Fruit fly (Drosophila melanogaster): ENCODE measurements around the gene SCAR.
A peak's percentile ranks its signal among the peaks of the same experiment; 100 is the strongest.

Gene SCAR

dm6 chr2L:10988026-10988425, 11.5 kb downstream of the SCAR start:
- TF ChIP-seq CTCF (optimal IDR thresholded peaks at IDR 0.05) (no peak), CG8478 (optimal IDR thresholded peaks at IDR 0.05) (no peak)

- TF ChIP-seq CG8478 (optimal IDR thresholded peaks at IDR 0.05), result no peak
- peak; percentile 39 to 44 for TF ChIP-seq CTCF (optimal IDR thresholded peaks at IDR 0.05)
These were observed 12.6 kb downstream of the SCAR start, which contains the start of gene TTLL4A for dm6 chr2L:10989162-10989561. Gene TTLL4A (plus strand): TSS chr2L:10989401.

- TF ChIP-seq CG8478 (optimal IDR thresholded peaks at IDR 0.05), result no peak
These were observed 25.0 kb downstream of the SCAR start, which contains the start of the genes aub and lectin-33A for dm6 chr2L:11001376-11002122. Gene aub (minus strand): TSS chr2L:11001476. Gene lectin-33A (plus strand): TSS chr2L:11002072.

dm6 chr2L:11003925-11004673, 27.5 kb downstream of the SCAR start, which contains the start of gene RpL9:
Gene RpL9 (minus strand): TSS chr2L:11004189.
- TF ChIP-seq CG8478 (optimal IDR thresholded peaks at IDR 0.05), result no peak
- TF ChIP-seq CTCF (optimal IDR thresholded peaks at IDR 0.05), result peak in 1 of 2 experiments; percentile 38

dm6 chr2L:11004674-11005045, 28.1 kb downstream of the SCAR start, which contains the start of gene Nup154:
Gene Nup154 (plus strand): TSS chr2L:11004820.
- TF ChIP-seq CG8478 (optimal IDR thresholded peaks at IDR 0.05), result no peak
- no peak for TF ChIP-seq CTCF (optimal IDR thresholded peaks at IDR 0.05)

DNA sequence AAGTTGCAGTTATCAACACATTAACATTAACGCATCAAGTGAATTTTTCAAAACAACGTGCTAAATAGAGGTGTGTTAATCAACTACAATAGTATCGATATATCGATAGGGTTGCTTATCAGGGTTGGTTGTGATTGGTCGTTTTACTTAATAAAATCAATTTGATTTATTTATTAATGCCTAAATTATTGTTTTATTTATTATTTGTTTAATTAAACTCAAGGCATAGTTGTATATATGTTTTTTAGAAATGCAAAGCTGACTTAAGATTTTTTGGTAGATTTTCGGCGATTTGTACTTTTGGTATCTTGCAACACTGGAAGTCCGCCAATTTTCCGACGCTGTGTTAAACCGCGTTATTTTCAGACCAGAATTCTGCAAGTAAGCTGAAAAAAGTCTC, 34.4 kb downstream of the SCAR start, which contains the start of the genes Art8 and dUTPase:
TSS of gene Art8 (minus strand) at position 88 of the 400 bp plus-strand sequence.
TSS of gene dUTPase (plus strand) at position 314 of the 400 bp plus-strand sequence.
- no peak for TF ChIP-seq CTCF (optimal IDR thresholded peaks at IDR 0.05)
- TF ChIP-seq CG8478 (optimal IDR thresholded peaks at IDR 0.05), result no peak

DNA sequence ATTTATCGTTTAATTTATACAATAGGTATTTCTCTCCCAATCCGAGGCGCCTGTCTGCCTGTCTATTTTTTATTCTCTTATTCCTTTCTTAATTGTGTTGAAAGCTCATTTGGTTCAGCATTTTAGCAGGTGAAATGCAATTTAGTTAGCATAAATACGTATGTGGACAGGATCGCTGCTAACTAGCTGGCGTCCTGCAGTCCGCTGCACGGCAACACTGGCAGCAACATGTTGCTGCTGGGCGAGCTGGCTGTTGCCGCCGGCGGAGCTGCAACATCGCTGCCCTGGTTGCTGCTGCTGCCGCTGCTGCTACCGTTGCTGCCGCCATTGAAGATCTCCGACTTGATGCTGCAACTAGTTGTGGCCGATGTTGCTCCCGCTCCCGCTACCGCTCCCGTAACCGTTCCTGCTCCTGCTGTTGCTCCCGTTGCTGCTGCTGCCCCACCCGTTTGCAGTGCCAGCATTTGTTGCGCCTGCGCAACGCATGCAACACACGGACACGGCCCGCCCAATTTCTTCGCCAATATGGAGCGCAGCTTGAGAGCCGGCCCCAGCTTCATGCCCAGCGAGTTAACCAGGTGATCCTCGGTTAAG, 37.5 kb downstream of the SCAR start:
- TF ChIP-seq CTCF (optimal IDR thresholded peaks at IDR 0.05) (no peak), CG8478 (optimal IDR thresholded peaks at IDR 0.05) (no peak)

DNA sequence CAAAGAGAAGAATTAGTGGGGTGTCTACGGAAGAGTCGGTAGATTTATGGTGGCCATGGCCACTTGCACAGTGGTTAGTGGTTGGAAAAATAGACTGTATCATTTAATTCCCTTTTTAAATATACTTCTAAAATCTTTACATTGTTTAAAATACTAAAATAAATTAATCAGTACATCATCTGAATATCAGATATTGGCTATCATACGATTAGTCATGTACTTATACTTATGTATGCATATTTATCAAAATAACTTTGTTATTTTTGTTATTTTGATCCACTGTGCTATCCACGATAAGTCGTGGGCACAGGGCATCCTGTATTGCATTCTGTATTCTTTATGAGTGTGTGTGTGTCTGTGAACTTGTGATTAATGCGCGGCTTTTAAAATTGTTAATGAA, 38.1 kb downstream of the SCAR start:
- TF ChIP-seq CTCF (optimal IDR thresholded peaks at IDR 0.05) (no peak), CG8478 (optimal IDR thresholded peaks at IDR 0.05) (no peak)

DNA sequence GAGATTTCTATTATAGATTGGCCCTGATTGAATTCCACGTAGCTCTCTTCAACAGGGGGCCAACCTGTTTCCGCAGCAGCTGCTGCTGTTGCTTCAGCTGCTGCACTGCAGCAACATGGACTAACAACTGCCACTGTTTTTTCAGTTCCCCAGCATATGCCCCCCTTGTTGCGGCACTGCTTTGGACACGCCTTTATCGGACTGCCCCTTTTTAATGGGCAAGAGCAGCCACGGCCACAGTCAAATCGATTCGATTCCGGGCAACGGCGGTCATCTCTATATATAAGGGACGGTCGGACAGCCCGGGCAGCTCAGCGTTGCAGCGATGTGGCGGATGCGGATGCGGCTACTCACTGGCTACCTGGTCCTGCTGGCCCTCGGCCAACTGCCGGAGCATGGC, 38.7 kb downstream of the SCAR start, which contains the start of gene Acp32CD:
TSS of gene Acp32CD (plus strand) at position 301 of the 400 bp plus-strand sequence.
- TF ChIP-seq CTCF (optimal IDR thresholded peaks at IDR 0.05) (no peak), CG8478 (optimal IDR thresholded peaks at IDR 0.05) (no peak)

DNA sequence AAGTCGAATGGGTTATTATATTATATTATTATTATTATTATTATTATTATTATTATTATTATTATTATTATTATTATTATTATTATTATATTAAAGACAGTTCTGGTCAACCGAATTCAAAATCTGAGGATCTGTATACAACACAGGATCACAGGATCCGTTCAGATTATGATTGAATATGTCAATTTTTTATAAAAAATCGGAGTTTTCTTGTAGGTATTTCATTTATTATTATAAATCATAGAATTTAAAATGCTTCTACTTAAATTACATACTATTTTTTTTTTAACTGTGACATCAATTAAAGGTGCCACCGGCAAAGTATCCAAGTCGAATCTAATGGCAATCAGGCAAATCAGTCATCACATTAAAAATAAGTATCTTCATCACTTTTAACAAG, 40.1 kb downstream of the SCAR start, which contains the start of gene CG14913:
TSS of gene CG14913 (plus strand) at position 301 of the 400 bp plus-strand sequence.
- TF ChIP-seq CG8478 (optimal IDR thresholded peaks at IDR 0.05) (no peak), CTCF (optimal IDR thresholded peaks at IDR 0.05) (no peak)

DNA sequence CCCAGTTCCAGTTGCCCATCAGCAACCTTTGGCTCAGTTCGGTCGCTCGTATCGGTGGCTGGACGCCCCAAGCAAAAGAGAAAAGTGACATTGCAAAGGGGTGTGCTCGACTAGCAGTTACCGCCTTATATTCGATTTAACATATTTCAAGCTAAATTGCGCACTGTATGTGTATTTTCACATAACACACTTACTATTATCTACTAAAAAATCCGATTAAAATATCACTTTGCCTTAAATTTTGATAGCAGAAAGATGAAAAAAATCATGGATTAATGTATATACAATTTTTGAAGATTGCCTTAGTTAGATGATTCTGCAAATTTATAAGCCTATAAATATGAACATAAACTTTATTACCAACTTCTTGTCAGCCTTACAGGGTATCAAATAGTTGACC, 45.0 kb downstream of the SCAR start:
- no peak for TF ChIP-seq CTCF (optimal IDR thresholded peaks at IDR 0.05)
- no peak for TF ChIP-seq CG8478 (optimal IDR thresholded peaks at IDR 0.05)

dm6 chr2L:11022804-11023203, 46.2 kb downstream of the SCAR start:
- TF ChIP-seq CG8478 (optimal IDR thresholded peaks at IDR 0.05) (no peak), CTCF (optimal IDR thresholded peaks at IDR 0.05) (no peak)

dm6 chr2L:11023875-11024274, 47.3 kb downstream of the SCAR start:
- TF ChIP-seq CG8478 (optimal IDR thresholded peaks at IDR 0.05) (no peak), CTCF (optimal IDR thresholded peaks at IDR 0.05) (no peak)

DNA sequence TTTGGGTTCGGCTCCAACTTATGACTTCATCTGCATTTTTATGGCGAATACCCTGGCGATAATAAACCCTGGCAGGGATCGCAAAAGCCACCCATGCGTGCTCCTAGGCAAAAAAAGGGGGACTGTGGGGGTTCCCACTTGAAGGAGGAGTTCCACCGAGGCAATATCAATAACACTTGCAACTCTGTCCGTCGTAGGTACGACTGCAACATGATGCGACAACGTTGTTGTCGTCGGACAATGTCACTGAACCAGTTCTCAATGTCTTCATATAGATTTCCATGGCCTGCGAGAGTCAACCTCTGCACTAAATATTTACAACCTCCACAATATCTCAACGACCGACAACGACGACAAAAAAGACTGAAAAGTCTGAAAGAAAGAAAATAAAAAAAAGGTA, 50.6 kb downstream of the SCAR start:
- TF ChIP-seq CTCF (optimal IDR thresholded peaks at IDR 0.05) (no peak), CG8478 (optimal IDR thresholded peaks at IDR 0.05) (no peak)

DNA sequence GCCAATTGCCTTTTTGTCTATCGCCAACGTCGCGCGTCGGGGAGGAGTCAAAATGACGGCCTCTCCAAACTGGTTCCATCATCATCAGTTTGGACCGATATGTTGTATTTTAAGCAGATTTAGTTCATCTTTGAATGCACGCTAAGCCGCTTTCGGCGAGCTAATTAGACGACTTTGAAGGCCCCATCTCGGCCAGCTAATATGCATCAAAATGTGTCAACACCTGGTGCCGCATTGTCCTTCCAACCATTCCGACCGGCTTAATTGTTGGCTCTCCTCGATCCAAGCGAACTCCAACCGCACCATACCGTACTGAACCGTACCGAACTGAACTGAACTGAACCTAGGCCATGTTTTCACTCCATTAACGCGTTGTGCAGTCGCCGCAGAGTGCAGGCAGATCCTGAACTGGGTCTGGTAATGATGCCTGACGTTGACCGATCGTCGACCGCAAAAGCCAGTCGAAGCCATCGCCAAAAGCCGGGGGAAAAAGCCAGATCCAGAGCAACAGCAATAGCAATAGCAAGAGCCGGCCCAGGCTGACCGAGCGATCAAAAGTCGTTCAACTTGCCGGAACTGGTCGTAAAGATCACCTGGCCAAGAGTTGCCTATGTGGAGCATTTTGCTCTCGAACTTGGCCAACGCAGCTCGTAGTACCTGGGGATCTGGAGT, 51.4 kb downstream of the SCAR start:
- TF ChIP-seq CG8478 (optimal IDR thresholded peaks at IDR 0.05) (no peak), CTCF (optimal IDR thresholded peaks at IDR 0.05) (no peak)
